Fruit fly (Drosophila melanogaster): ENCODE data around the gene geko.
A peak's percentile ranks its signal among the peaks of the same experiment; 100 is the strongest.

Gene geko

DNA sequence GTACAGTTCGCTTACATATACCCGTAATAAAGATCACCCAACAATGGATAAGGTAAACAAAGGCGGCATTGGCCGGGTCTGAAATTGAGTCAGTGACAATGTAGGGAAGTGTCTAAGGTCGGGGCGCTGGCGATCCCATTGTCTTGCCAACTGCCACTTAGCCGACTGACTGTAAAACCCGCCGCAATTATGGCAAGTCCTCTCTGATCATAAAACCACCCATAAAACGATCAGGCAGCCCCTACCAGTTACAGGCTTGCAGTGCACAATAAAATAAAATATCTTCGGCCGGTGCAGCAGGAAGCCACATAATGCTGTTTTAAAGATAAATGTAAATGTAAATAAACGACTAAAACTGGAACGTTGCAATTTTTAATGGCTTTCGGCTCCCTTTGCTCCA lies 34.5 kb downstream of the geko start:
- TF ChIP-seq ovo (GFP tag; optimal IDR thresholded peaks at IDR 0.05) (no peak), CG7045 (GFP tag; optimal IDR thresholded peaks at IDR 0.05) (no peak), Mnt (GFP tag; optimal IDR thresholded peaks at IDR 0.05) (no peak)

DNA sequence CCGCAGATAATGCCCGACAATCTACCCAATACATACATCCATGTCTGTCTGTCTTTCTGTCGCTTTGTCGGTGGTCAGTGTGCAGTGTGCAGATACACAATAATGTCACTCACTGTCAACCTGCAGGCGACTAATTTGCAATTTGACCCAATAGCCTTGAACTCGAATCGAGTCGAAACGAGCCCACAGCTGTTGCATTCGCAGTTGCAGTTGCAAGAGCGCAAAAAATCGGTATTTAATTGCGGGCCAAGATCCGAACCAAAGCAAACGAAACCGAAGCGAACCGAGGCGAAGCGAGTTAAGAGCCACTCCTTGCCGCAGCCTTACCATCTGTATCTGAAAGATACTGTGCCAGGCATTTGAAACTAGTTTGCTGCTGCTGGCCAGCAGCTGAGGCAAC lies 35.6 kb downstream of the geko start:
- TF ChIP-seq CG5204 (GFP tag; optimal IDR thresholded peaks at IDR 0.05) (no peak), CG33017 (tag; optimal IDR thresholded peaks at IDR 0.05) (no peak), cnc (optimal IDR thresholded peaks at IDR 0.05) (no peak), Hr96 (GFP tag; optimal IDR thresholded peaks at IDR 0.05) (no peak), Crg-1 (GFP tag; optimal IDR thresholded peaks at IDR 0.05) (no peak), CG7101 (tag; optimal IDR thresholded peaks at IDR 0.05) (no peak), Clk (GFP tag; optimal IDR thresholded peaks at IDR 0.05) (no peak), cic (GFP tag; optimal IDR thresholded peaks at IDR 0.05) (no peak), tj (GFP tag; optimal IDR thresholded peaks at IDR 0.05) (no peak), CG12768 (GFP tag; optimal IDR thresholded peaks at IDR 0.05) (no peak), bab1 (GFP tag; optimal IDR thresholded peaks at IDR 0.05) (no peak)

DNA sequence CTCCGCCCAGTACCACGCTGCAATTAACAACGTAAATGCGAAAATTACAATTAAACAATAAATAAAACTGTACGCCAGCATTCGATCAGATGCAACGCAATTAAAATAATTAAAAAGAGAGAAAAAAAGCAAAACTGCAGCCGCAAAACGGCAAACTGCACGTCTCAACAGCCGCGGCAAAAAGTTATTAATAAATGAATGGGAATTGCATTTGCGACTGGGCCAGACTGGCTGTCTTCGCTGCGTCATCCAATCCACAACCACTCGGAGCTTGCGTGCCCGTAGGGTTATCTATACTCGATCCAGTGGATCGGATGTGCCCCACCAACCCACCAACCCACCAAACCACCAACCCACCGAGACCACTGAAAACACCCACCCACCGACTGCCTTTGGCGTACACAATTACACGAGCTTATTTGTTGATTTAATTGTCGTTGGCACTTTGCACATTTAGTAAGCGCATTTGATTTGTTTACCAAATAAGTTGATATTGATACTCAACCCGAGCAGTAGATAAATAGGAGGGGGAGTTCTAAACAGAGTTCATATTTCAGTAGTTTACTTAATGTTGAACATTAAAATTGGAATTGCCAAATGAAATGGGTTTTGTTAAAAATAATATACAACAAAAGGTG lies 40.5 kb downstream of the geko start:
- TF ChIP-seq bab1 (GFP tag; optimal IDR thresholded peaks at IDR 0.05) (peak; percentile 58), CG12768 (GFP tag; optimal IDR thresholded peaks at IDR 0.05) (peak; percentile 34), CG33017 (tag; optimal IDR thresholded peaks at IDR 0.05) (peak; percentile 46), Hr96 (GFP tag; optimal IDR thresholded peaks at IDR 0.05) (no peak), CG11617 (GFP tag; optimal IDR thresholded peaks at IDR 0.05) (peak; percentile 27), Mnt (GFP tag; optimal IDR thresholded peaks at IDR 0.05) (no peak), toe (GFP tag; optimal IDR thresholded peaks at IDR 0.05) (no peak), cic (GFP tag; optimal IDR thresholded peaks at IDR 0.05) (peak; percentile 80), Crg-1 (GFP tag; optimal IDR thresholded peaks at IDR 0.05) (peak; percentile 45), CG7045 (GFP tag; optimal IDR thresholded peaks at IDR 0.05) (peak; percentile 28), CG14711 (tag; optimal IDR thresholded peaks at IDR 0.05) (peak; percentile 1), cnc (optimal IDR thresholded peaks at IDR 0.05) (no peak), kay (GFP tag; ENCODE audit: borderline replicate concordance) (peak; percentile 54), CG1620 (GFP tag; optimal IDR thresholded peaks at IDR 0.05) (peak; percentile 4), CG7101 (tag; optimal IDR thresholded peaks at IDR 0.05) (peak; percentile 51), Clk (GFP tag; optimal IDR thresholded peaks at IDR 0.05) (no peak), ovo (GFP tag; optimal IDR thresholded peaks at IDR 0.05) (peak; percentile 61), CG5204 (GFP tag; optimal IDR thresholded peaks at IDR 0.05) (no peak), pad (GFP tag; optimal IDR thresholded peaks at IDR 0.05) (peak; percentile 2), tj (GFP tag; optimal IDR thresholded peaks at IDR 0.05) (peak; percentile 51)

- TF ChIP-seq CG12768 (GFP tag; optimal IDR thresholded peaks at IDR 0.05) (no peak), bab1 (GFP tag; optimal IDR thresholded peaks at IDR 0.05) (no peak), cnc (optimal IDR thresholded peaks at IDR 0.05) (no peak), toe (GFP tag; optimal IDR thresholded peaks at IDR 0.05) (no peak), CG33017 (tag; optimal IDR thresholded peaks at IDR 0.05) (no peak), pad (GFP tag; optimal IDR thresholded peaks at IDR 0.05) (peak; percentile 59)
Measured at dm6 chr3L:18181900-18182299, 42.7 kb downstream of the geko start.

dm6 chr3L:18183928-18184327 lies 44.7 kb downstream of the geko start:
- peak; percentile 20 for TF ChIP-seq kay (GFP tag; ENCODE audit: borderline replicate concordance)
- TF ChIP-seq tj (GFP tag; optimal IDR thresholded peaks at IDR 0.05) = peak; percentile 93
- TF ChIP-seq cnc (optimal IDR thresholded peaks at IDR 0.05) = no peak

dm6 chr3L:18184762-18185161 lies 45.6 kb downstream of the geko start:
- TF ChIP-seq CG11617 (GFP tag; optimal IDR thresholded peaks at IDR 0.05) (no peak), Mnt (GFP tag; optimal IDR thresholded peaks at IDR 0.05) (no peak), pad (GFP tag; optimal IDR thresholded peaks at IDR 0.05) (no peak), CG33017 (tag; optimal IDR thresholded peaks at IDR 0.05) (no peak), Clk (GFP tag; optimal IDR thresholded peaks at IDR 0.05) (no peak), kay (GFP tag; ENCODE audit: borderline replicate concordance) (no peak), tj (GFP tag; optimal IDR thresholded peaks at IDR 0.05) (no peak), ovo (GFP tag; optimal IDR thresholded peaks at IDR 0.05) (no peak), CG12768 (GFP tag; optimal IDR thresholded peaks at IDR 0.05) (no peak), cnc (optimal IDR thresholded peaks at IDR 0.05) (no peak)

dm6 chr3L:18185542-18186312 lies 46.5 kb downstream of the geko start, which contains the start of gene hid:
Gene hid, minus strand, starts transcription at chr3L:18185641.
- peak; percentile 91 for TF ChIP-seq bab1 (GFP tag; optimal IDR thresholded peaks at IDR 0.05)
- peak; percentile 62 for TF ChIP-seq kay (GFP tag; ENCODE audit: borderline replicate concordance)
- TF ChIP-seq CG1620 (GFP tag; optimal IDR thresholded peaks at IDR 0.05) = peak; percentile 73
- peak; percentile 65 for TF ChIP-seq ovo (GFP tag; optimal IDR thresholded peaks at IDR 0.05)
- TF ChIP-seq Mnt (GFP tag; optimal IDR thresholded peaks at IDR 0.05) = peak; percentile 74
- peak; percentile 95 for TF ChIP-seq CG7045 (GFP tag; optimal IDR thresholded peaks at IDR 0.05)
- peak; percentile 80 for TF ChIP-seq pad (GFP tag; optimal IDR thresholded peaks at IDR 0.05)
- no peak for TF ChIP-seq cnc (optimal IDR thresholded peaks at IDR 0.05)
- peak; percentile 82 for TF ChIP-seq CG12768 (GFP tag; optimal IDR thresholded peaks at IDR 0.05)
- peak; percentile 93 for TF ChIP-seq CG11617 (GFP tag; optimal IDR thresholded peaks at IDR 0.05)
- TF ChIP-seq cic (GFP tag; optimal IDR thresholded peaks at IDR 0.05) = peak; percentile 73
- peak; percentile 80 for TF ChIP-seq CG33017 (tag; optimal IDR thresholded peaks at IDR 0.05)
- peak; percentile 87 for TF ChIP-seq CG7101 (tag; optimal IDR thresholded peaks at IDR 0.05)
- TF ChIP-seq tj (GFP tag; optimal IDR thresholded peaks at IDR 0.05) = peak; percentile 78
- TF ChIP-seq Clk (GFP tag; optimal IDR thresholded peaks at IDR 0.05) = peak; percentile 89
- TF ChIP-seq Crg-1 (GFP tag; optimal IDR thresholded peaks at IDR 0.05) = peak; percentile 85
- peak; percentile 88 for TF ChIP-seq Hr96 (GFP tag; optimal IDR thresholded peaks at IDR 0.05)
- TF ChIP-seq CG14711 (tag; optimal IDR thresholded peaks at IDR 0.05) = peak; percentile 85
- TF ChIP-seq toe (GFP tag; optimal IDR thresholded peaks at IDR 0.05) = peak; percentile 91
- TF ChIP-seq CG5204 (GFP tag; optimal IDR thresholded peaks at IDR 0.05) = peak; percentile 92

All from whole organism, adult.